Fruit fly (Drosophila melanogaster) whole organism, pupa: Measurements from ENCODE around the gene CG42870.

Experiments used
- CG10348 ChIP-seq: fragments of 200-800 bp; sonication (Bioruptor generic); IDR thresholded peaks from 2 replicates; pipeline ENCODE4 v1.3.6; 2022; ENCODE audit warnings: missing biosample characterization, missing genetic modification characterization
- CG12605 ChIP-seq: fragments of 200-800 bp; sonication (Bioruptor generic); IDR thresholded peaks from 2 replicates; pipeline ENCODE4 v1.3.6; 2022; ENCODE audit warnings: missing biosample characterization, missing genetic modification characterization
- CG13204 ChIP-seq: fragments of 200-800 bp; sonication (Bioruptor generic); optimal IDR thresholded peaks from 2 replicates; lab custom pipeline; 2018; ENCODE audit warnings: missing biosample characterization, mild to moderate bottlenecking, missing genetic modification characterization, moderate library complexity
- CG14655 ChIP-seq: fragments of 200-800 bp; sonication (Bioruptor generic); optimal IDR thresholded peaks from 3 replicates; lab custom pipeline; 2017; ENCODE audit warnings: mild to moderate bottlenecking, missing biosample characterization, missing genetic modification reagents, missing genetic modification characterization
- CG15710 ChIP-seq: fragments of 200-800 bp; sonication (Bioruptor generic); optimal IDR thresholded peaks from 2 replicates; lab custom pipeline; 2018; ENCODE audit warnings: missing biosample characterization, mild to moderate bottlenecking, missing genetic modification characterization, moderate library complexity
- CG17806 ChIP-seq: fragments of 200-800 bp; sonication (Bioruptor generic); optimal IDR thresholded peaks from 2 replicates; lab custom pipeline; 2018; ENCODE audit warnings: missing biosample characterization, mild to moderate bottlenecking, missing genetic modification characterization, moderate library complexity
- CG32121 ChIP-seq: fragments of 200-800 bp; sonication (Bioruptor generic); IDR thresholded peaks from 2 replicates; pipeline ENCODE4 v1.3.6; 2022; ENCODE audit warnings: missing biosample characterization, missing genetic modification characterization
- CG34367 ChIP-seq: fragments of 200-800 bp; sonication (Bioruptor generic); optimal IDR thresholded peaks from 2 replicates; lab custom pipeline; 2018; ENCODE audit warnings: missing biosample characterization, mild to moderate bottlenecking, missing genetic modification characterization
- CG4496 ChIP-seq: fragments of 200-800 bp; sonication (Bioruptor generic); IDR thresholded peaks from 3 replicates; pipeline ENCODE4 v1.3.6; 2022; ENCODE audit warnings: missing biosample characterization, missing genetic modification characterization
- CG8159 ChIP-seq: fragments of 200-800 bp; sonication (Bioruptor generic); optimal IDR thresholded peaks from 3 replicates; lab custom pipeline; 2018; ENCODE audit warnings: missing biosample characterization, mild to moderate bottlenecking, missing genetic modification characterization, moderate library complexity
- CG8301 ChIP-seq: fragments of 200-800 bp; sonication (Bioruptor generic); optimal IDR thresholded peaks from 2 replicates; lab custom pipeline; 2018; ENCODE audit warnings: missing biosample characterization, mild to moderate bottlenecking, missing genetic modification characterization
- CG9948 ChIP-seq: fragments of 200-800 bp; sonication (Bioruptor generic); optimal IDR thresholded peaks from 2 replicates; lab custom pipeline; 2018; ENCODE audit warnings: missing biosample characterization, mild to moderate bottlenecking, missing genetic modification characterization, moderate library complexity
- D1 ChIP-seq: fragments of 200-800 bp; sonication (Bioruptor generic); optimal IDR thresholded peaks from 2 replicates; lab custom pipeline; 2018; ENCODE audit warnings: missing biosample characterization, mild to moderate bottlenecking, missing genetic modification characterization, moderate library complexity
- EcR ChIP-seq: fragments of 200-800 bp; sonication (Bioruptor generic); optimal IDR thresholded peaks from 3 replicates; lab custom pipeline; 2019; ENCODE audit warnings: missing biosample characterization, missing genetic modification characterization, mild to moderate bottlenecking, moderate library complexity, missing genetic modification reagents
- Ets98B ChIP-seq: fragments of 200-800 bp; sonication (Bioruptor generic); IDR thresholded peaks from 2 replicates; pipeline ENCODE4 v1.3.6; 2022; ENCODE audit warnings: missing biosample characterization, missing genetic modification characterization
- Pif1A ChIP-seq: fragments of 200-800 bp; sonication (Bioruptor generic); optimal IDR thresholded peaks from 3 replicates; lab custom pipeline; 2016; ENCODE audit warnings: missing biosample characterization, missing genetic modification characterization
- Pif1B ChIP-seq: fragments of 200-800 bp; sonication (Bioruptor generic); optimal IDR thresholded peaks from 3 replicates; lab custom pipeline; 2016; ENCODE audit warnings: missing biosample characterization, missing genetic modification characterization
- Snoo ChIP-seq: fragments of 200-800 bp; sonication (Bioruptor generic); optimal IDR thresholded peaks from 3 replicates; lab custom pipeline; 2017; ENCODE audit warnings: missing biosample characterization, mild to moderate bottlenecking, missing genetic modification characterization, inconsistent platforms
- fd96Ca ChIP-seq: fragments of 200-800 bp; sonication (Bioruptor generic); IDR thresholded peaks from 3 replicates; pipeline ENCODE4 v1.3.6; 2022; ENCODE audit warnings: missing biosample characterization, missing genetic modification characterization
- gl ChIP-seq: fragments of 200-800 bp; sonication (Bioruptor generic); optimal IDR thresholded peaks from 2 replicates; lab custom pipeline; 2018; ENCODE audit warnings: missing biosample characterization, mild to moderate bottlenecking, missing genetic modification characterization
- rn ChIP-seq: fragments of 200-800 bp; sonication (Bioruptor generic); IDR thresholded peaks from 2 replicates; pipeline ENCODE4 v1.3.6; 2022; ENCODE audit warnings: missing biosample characterization, missing genetic modification characterization

Gene CG42870

dm6 chr3R:21693110-21693672, 44.0 kb downstream of the CG42870 start:
- no peak for TF ChIP-seq Snoo (tag; lab: Kevin White, UChicago)
- peak; percentile 54 for TF ChIP-seq EcR (GFP tag; lab: Kevin White, UChicago)
- TF ChIP-seq CG8159 (tag; lab: Kevin White, UChicago): no peak
- no peak for TF ChIP-seq fd96Ca (GFP tag; lab: Robert Waterston, UW)
- no peak for TF ChIP-seq CG4496 (GFP tag; lab: Robert Waterston, UW)

dm6 chr3R:21691114-21691513, 46.0 kb downstream of the CG42870 start:
- no peak for TF ChIP-seq D1 (tag; lab: Kevin White, UChicago)
- TF ChIP-seq gl: no peak
- peak; percentile 51 for TF ChIP-seq CG14655
- TF ChIP-seq Ets98B (GFP tag; lab: Robert Waterston, UW): 0 out of 2 replicates have a peak, but pooled peaks have one; percentile 17
- TF ChIP-seq CG8301 (tag; lab: Kevin White, UChicago): peak; percentile 49
- no peak for TF ChIP-seq fd96Ca (GFP tag; lab: Robert Waterston, UW)
- no peak for TF ChIP-seq CG13204 (GFP tag; lab: Kevin White, UChicago)
- TF ChIP-seq CG4496 (GFP tag; lab: Robert Waterston, UW): 0 out of 3 replicates have a peak, but pooled peaks have one; percentile 13
- TF ChIP-seq CG9948 (tag; lab: Kevin White, UChicago): no peak
- TF ChIP-seq CG8159 (tag; lab: Kevin White, UChicago): no peak

dm6 chr3R:21688596-21688995, 48.6 kb downstream of the CG42870 start:
- TF ChIP-seq CG8159 (tag; lab: Kevin White, UChicago) (no peak), CG12605 (GFP tag; lab: Robert Waterston, UW) (no peak), CG4496 (GFP tag; lab: Robert Waterston, UW) (no peak), Pif1A (GFP tag; lab: Kevin White, UChicago) (peak; percentile 19), fd96Ca (GFP tag; lab: Robert Waterston, UW) (0 out of 3 replicates have a peak, but pooled peaks have one; percentile 33), CG9948 (tag; lab: Kevin White, UChicago) (no peak), CG13204 (GFP tag; lab: Kevin White, UChicago) (no peak), rn (GFP tag; lab: Robert Waterston, UW) (no peak), CG32121 (no peak; the same call in 1 of the 2 replicates), gl (no peak), Pif1B (GFP tag; lab: Kevin White, UChicago) (no peak), CG17806 (tag; lab: Kevin White, UChicago) (no peak), CG8301 (tag; lab: Kevin White, UChicago) (peak; percentile 51), CG14655 (peak; percentile 58), EcR (GFP tag; lab: Kevin White, UChicago) (no peak), CG10348 (GFP tag; lab: Robert Waterston, UW) (no peak), Ets98B (GFP tag; lab: Robert Waterston, UW) (peak; percentile 24; the same call in 1 of the 2 replicates), D1 (tag; lab: Kevin White, UChicago) (no peak)

- peak; percentile 78 for TF ChIP-seq CG32121
- TF ChIP-seq CG13204 (GFP tag; lab: Kevin White, UChicago): no peak
- TF ChIP-seq EcR (GFP tag; lab: Kevin White, UChicago): no peak
- no peak for TF ChIP-seq CG10348 (GFP tag; lab: Robert Waterston, UW)
- TF ChIP-seq CG34367 (tag; lab: Kevin White, UChicago): no peak
- TF ChIP-seq CG4496 (GFP tag; lab: Robert Waterston, UW): peak; percentile 79
- peak; percentile 52; the same call in 1 of the 2 replicates for TF ChIP-seq rn (GFP tag; lab: Robert Waterston, UW)
- no peak for TF ChIP-seq CG8159 (tag; lab: Kevin White, UChicago)
- TF ChIP-seq CG15710 (tag; lab: Kevin White, UChicago): no peak
- TF ChIP-seq Pif1A (GFP tag; lab: Kevin White, UChicago): peak; percentile 18
- no peak for TF ChIP-seq Snoo (tag; lab: Kevin White, UChicago)
- TF ChIP-seq fd96Ca (GFP tag; lab: Robert Waterston, UW): peak; percentile 80
- peak; percentile 32 for TF ChIP-seq Pif1B (GFP tag; lab: Kevin White, UChicago)
- TF ChIP-seq D1 (tag; lab: Kevin White, UChicago): no peak
- TF ChIP-seq CG14655: peak; percentile 26
- TF ChIP-seq CG12605 (GFP tag; lab: Robert Waterston, UW): peak; percentile 33; the same call in 1 of the 2 replicates
- TF ChIP-seq CG9948 (tag; lab: Kevin White, UChicago): peak; percentile 13
- TF ChIP-seq CG17806 (tag; lab: Kevin White, UChicago): peak; percentile 16
- TF ChIP-seq Ets98B (GFP tag; lab: Robert Waterston, UW): peak; percentile 70
- TF ChIP-seq CG8301 (tag; lab: Kevin White, UChicago): peak; percentile 41
- TF ChIP-seq gl: no peak
Measured at dm6 chr3R:21687902-21688301, 49.3 kb downstream of the CG42870 start.
